Worm (Caenorhabditis elegans) whole organism, late embryonic: Measurements from ENCODE around the gene Y73C8B.3.

Experiments used
- ceh-24 ChIP-seq: sonication (generic microtip); optimal IDR thresholded peaks from 2 replicates; lab custom pipeline; 2016; ENCODE audit warnings: mild to moderate bottlenecking, missing genetic modification characterization, missing compliant biosample characterization
- ceh-30 ChIP-seq: fragments of 150-350 bp; optimal IDR thresholded peaks from 2 replicates; lab custom pipeline; 2014; ENCODE audit warnings: missing biosample characterization, missing genetic modification characterization
- ceh-34 ChIP-seq: sonication (generic microtip); optimal IDR thresholded peaks from 2 replicates; lab custom pipeline; 2016; ENCODE audit warnings: mild to moderate bottlenecking, missing genetic modification characterization, missing compliant biosample characterization
- ceh-45 ChIP-seq: fragments of 200-800 bp; sonication (Bioruptor generic); IDR thresholded peaks from 2 replicates; pipeline ENCODE4 v1.3.6; 2022; ENCODE audit warnings: missing genetic modification reagents, missing genetic modification characterization, missing compliant biosample characterization
- ceh-6 ChIP-seq: fragments of 200-800 bp; sonication (Bioruptor generic); optimal IDR thresholded peaks from 2 replicates; lab custom pipeline; 2018; ENCODE audit warnings: mild to moderate bottlenecking, missing genetic modification characterization, missing compliant biosample characterization
- ceh-9 ChIP-seq: sonication (generic microtip); optimal IDR thresholded peaks from 2 replicates; lab custom pipeline; 2016; ENCODE audit warnings: mild to moderate bottlenecking, missing genetic modification characterization, inconsistent platforms, missing compliant biosample characterization
- elt-2 ChIP-seq: sonication (generic microtip); optimal IDR thresholded peaks from 2 replicates; lab custom pipeline; 2016; ENCODE audit warnings: missing genetic modification reagents, missing genetic modification characterization, missing compliant biosample characterization
- hlh-30 ChIP-seq: sonication (generic microtip); optimal IDR thresholded peaks from 2 replicates; lab custom pipeline; 2017; ENCODE audit warnings: antibody characterized with exemption, missing genetic modification characterization, missing compliant biosample characterization; ENCODE audit not compliant: insufficient read depth
- nhr-11 ChIP-seq: fragments of 150-350 bp; optimal IDR thresholded peaks from 2 replicates; lab custom pipeline; 2014; ENCODE audit warnings: missing biosample characterization, missing genetic modification characterization
- pat-9 ChIP-seq: fragments of 200-800 bp; sonication (Bioruptor generic); optimal IDR thresholded peaks from 2 replicates; lab custom pipeline; 2018; ENCODE audit warnings: mild to moderate bottlenecking, missing genetic modification characterization, moderate library complexity, missing compliant biosample characterization
- pha-4 ChIP-seq: fragments of 150-350 bp; optimal IDR thresholded peaks from 2 replicates; lab custom pipeline; 2018; ENCODE audit warnings: missing biosample characterization, missing genetic modification reagents, missing genetic modification characterization
- pros-1 ChIP-seq: fragments of 150-350 bp; optimal IDR thresholded peaks from 2 replicates; lab custom pipeline; 2014; ENCODE audit warnings: missing biosample characterization, missing genetic modification reagents, missing genetic modification characterization

ce11 chrV:3196832-3197329 lies 3.8 kb upstream of the Y73C8B.3 start, which contains the start of the genes Y73C8B.1 and Y73C8B.5:
- no peak for TF ChIP-seq elt-2 (tag; lab: Kevin White, UChicago)
- TF ChIP-seq ceh-9 (tag; lab: Kevin White, UChicago): no peak
- no peak for TF ChIP-seq nhr-11
- TF ChIP-seq hlh-30 (tag; lab: Kevin White, UChicago): no peak
- no peak for TF ChIP-seq ceh-34
- no peak for TF ChIP-seq pha-4 (tag; lab: Kevin White, UChicago)
- TF ChIP-seq ceh-6 (GFP tag; lab: Kevin White, UChicago): no peak
- no peak for TF ChIP-seq ceh-30
- TF ChIP-seq pros-1 (tag; lab: Kevin White, UChicago): no peak
- no peak for TF ChIP-seq pat-9 (tag; lab: Kevin White, UChicago)
- no peak for TF ChIP-seq ceh-24
- no peak for TF ChIP-seq ceh-45 (GFP tag; lab: Robert Waterston, UW)
